Worm (Caenorhabditis elegans): ENCODE data around the gene F31D5.1.

The F31D5.1 gene

ce11 chrII:4203729-4204184 is 15.4 kb upstream of the F31D5.1 start, which contains the start of gene mth-1:
TSS of gene mth-1 (minus strand) at chrII:4203779.
- peak; percentile 46 for TF ChIP-seq nhr-80 (tag; optimal IDR thresholded peaks at IDR 0.05)
- TF ChIP-seq nhr-120 (GFP tag; IDR thresholded peaks at IDR 0.05) = no peak

DNA sequence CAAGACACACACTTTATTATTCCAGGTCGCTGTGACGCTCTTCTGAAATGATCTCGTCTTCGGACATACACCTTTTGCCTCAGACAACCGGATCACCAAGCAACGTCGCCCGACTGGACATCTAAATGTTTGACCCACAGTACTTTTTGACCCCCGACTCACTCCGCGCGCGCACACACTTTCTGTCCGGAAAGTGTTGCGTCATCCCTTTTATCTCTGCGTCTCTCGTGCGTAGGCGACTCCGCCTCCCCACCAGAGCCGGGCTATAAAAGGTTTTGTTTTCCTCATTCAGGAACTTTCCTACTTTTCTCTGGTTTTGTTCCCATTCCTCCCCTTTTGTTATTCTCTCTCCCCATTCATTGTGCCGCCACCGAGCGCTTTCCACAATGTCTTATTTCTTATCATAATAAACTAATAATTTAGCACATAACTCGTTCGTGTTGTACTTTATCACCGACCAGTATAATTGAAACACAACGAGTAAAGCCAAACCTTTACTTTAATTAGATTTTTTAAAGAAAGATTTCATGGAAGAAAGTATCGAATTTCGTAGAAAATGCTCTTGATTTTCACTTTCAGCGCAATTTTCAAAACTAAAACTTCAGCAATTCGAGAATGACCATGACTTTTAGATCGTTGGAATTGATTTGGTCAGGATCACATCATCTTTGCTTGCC is 10.0 kb upstream of the F31D5.1 start, which contains the start of gene F31D5.6:
TSS of gene F31D5.6 (plus strand) at position 627 of the 677 bp plus-strand sequence.
- TF ChIP-seq bed-2 (GFP tag; IDR thresholded peaks at IDR 0.05) (no peak), madf-6 (GFP tag; IDR thresholded peaks at IDR 0.05) (peak; percentile 81), let-526 (GFP tag; IDR thresholded peaks at IDR 0.05) (0 out of 2 replicates have a peak, but pooled peaks have one; percentile 22), ztf-26 (tag; optimal IDR thresholded peaks at IDR 0.05) (no peak), madf-8 (GFP tag; conservative IDR thresholded peaks at IDR 0.05) (peak; percentile 40; the same call in 1 of the 2 replicates), hmg-1.2 (GFP tag; IDR thresholded peaks at IDR 0.05) (0 out of 2 replicates have a peak, but pooled peaks have one; percentile 12), dox-1 (GFP tag; IDR thresholded peaks at IDR 0.05) (peak; percentile 21; the same call in 1 of the 2 replicates), nfyb-1 (GFP tag; IDR thresholded peaks at IDR 0.05) (0 out of 2 replicates have a peak, but pooled peaks have one; percentile 13), lin-35 (GFP tag; optimal IDR thresholded peaks at IDR 0.05) (no peak)

DNA sequence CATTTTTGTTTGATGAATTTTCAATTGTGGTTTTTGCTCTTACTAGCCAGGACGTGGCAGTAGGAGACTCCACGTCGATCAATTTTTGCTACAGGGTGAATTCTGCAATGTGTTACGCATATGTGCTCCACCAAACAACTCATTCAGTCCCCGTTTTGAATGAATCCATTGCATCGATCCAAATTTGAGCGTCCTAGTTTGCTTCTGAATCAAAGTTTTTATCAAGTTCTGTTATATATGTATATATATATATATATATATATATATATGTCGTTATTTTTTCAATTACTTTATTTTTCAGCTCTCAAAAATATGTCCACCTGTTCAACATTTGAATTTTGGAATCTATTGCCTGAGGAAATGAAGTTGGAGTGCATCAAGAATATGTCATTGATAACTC is 8.0 kb upstream of the F31D5.1 start, which contains the start of gene F31D5.7:
TSS of gene F31D5.7 (plus strand) at position 301 of the 400 bp plus-strand sequence.
- TF ChIP-seq ceh-58 (GFP tag; IDR thresholded peaks at IDR 0.05) = no peak
- TF ChIP-seq lsl-1 (GFP tag; optimal IDR thresholded peaks at IDR 0.05) = no peak
- TF ChIP-seq lsy-27 (tag; optimal IDR thresholded peaks at IDR 0.05; ENCODE audit: borderline replicate concordance, insufficient read depth) = no peak
- no peak for TF ChIP-seq athp-1 (tag; optimal IDR thresholded peaks at IDR 0.05)
- TF ChIP-seq K11D2.4 (GFP tag; IDR thresholded peaks at IDR 0.05) = no peak
- TF ChIP-seq attf-5 (GFP tag; optimal IDR thresholded peaks at IDR 0.05) = no peak
- no peak for TF ChIP-seq nfya-2 (GFP tag; IDR thresholded peaks at IDR 0.05)
- no peak for TF ChIP-seq Y95B8A.8 (GFP tag; IDR thresholded peaks at IDR 0.05)
- no peak for TF ChIP-seq lin-26 (GFP tag; IDR thresholded peaks at IDR 0.05)
- no peak for TF ChIP-seq Y56A3A.18 (GFP tag; IDR thresholded peaks at IDR 0.05)
- no peak for TF ChIP-seq ztf-25 (GFP tag; IDR thresholded peaks at IDR 0.05)

DNA sequence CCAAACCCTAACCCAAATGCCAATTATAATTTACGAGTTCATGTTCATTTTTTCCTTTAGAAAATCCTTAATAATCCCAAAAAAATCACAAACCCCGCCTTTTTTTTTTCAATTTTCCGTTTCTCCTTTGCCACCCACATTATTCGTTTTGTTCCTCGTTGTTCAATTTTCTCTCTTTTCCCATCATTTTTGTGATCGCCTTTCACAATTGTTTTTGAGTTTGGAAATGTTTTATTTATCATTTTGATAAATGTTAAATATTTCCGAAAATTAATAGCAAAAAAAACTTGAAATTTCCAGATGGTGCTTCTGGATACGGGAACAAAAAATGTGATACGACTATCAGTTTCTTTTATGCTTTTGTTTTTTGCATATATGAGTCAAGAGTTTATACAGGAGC is 3.8 kb upstream of the F31D5.1 start, which contains the start of gene F31D5.2:
TSS of gene F31D5.2 (plus strand) at position 301 of the 400 bp plus-strand sequence.
- TF ChIP-seq cebp-2 (GFP tag; IDR thresholded peaks at IDR 0.05) (no peak), rpc-1 (optimal IDR thresholded peaks at IDR 0.05) (no peak), rpc-1 (tag; optimal IDR thresholded peaks at IDR 0.05) (no peak), madf-6 (GFP tag; IDR thresholded peaks at IDR 0.05) (no peak), ceh-27 (GFP tag; optimal IDR thresholded peaks at IDR 0.05) (no peak), ceh-58 (GFP tag; IDR thresholded peaks at IDR 0.05) (no peak), ztf-3 (GFP tag; optimal IDR thresholded peaks at IDR 0.05) (no peak), dox-1 (GFP tag; IDR thresholded peaks at IDR 0.05) (no peak), sptf-2 (GFP tag; optimal IDR thresholded peaks at IDR 0.05) (no peak), F49E8.2 (tag; optimal IDR thresholded peaks at IDR 0.05; ENCODE audit: insufficient read depth) (no peak), lsy-27 (tag; optimal IDR thresholded peaks at IDR 0.05; ENCODE audit: borderline replicate concordance, insufficient read depth) (no peak), lin-26 (GFP tag; IDR thresholded peaks at IDR 0.05) (no peak), him-1 (tag; optimal IDR thresholded peaks at IDR 0.05) (no peak), F55B11.4 (tag; optimal IDR thresholded peaks at IDR 0.05; ENCODE audit: borderline replicate concordance, insufficient read depth) (no peak), Y53F4B.3 (GFP tag; IDR thresholded peaks at IDR 0.05) (no peak)

Data from whole organism, young adult.